Worm (Caenorhabditis elegans): ENCODE results near the gene C23G10.2.

The C23G10.2 gene

ce11 chrIII:6170038-6170437 is 37.8 kb upstream of the C23G10.2 start (continued):
- TF ChIP-seq unc-62 (GFP tag; optimal IDR thresholded peaks at IDR 0.05 in 1 of 2) (peak in 1 of 2 experiments; percentile 64), unc-62 (tag; optimal IDR thresholded peaks at IDR 0.05) (no peak), aly-2 (tag; optimal IDR thresholded peaks at IDR 0.05) (no peak), lin-39 (tag; optimal IDR thresholded peaks at IDR 0.05) (no peak), hif-1 (tag; optimal IDR thresholded peaks at IDR 0.05) (peak in 1 of 2 experiments; percentile 95), lin-1 (GFP tag; IDR thresholded peaks at IDR 0.05) (no peak), rbr-2 (tag; optimal IDR thresholded peaks at IDR 0.05) (peak; percentile 19), nhr-25 (tag; optimal IDR thresholded peaks at IDR 0.05; ENCODE audit: borderline replicate concordance, insufficient read depth) (no peak), lim-7 (GFP tag; IDR thresholded peaks at IDR 0.05) (no peak), sdz-12 (GFP tag; optimal IDR thresholded peaks at IDR 0.05) (no peak), dpl-1 (GFP tag; optimal IDR thresholded peaks at IDR 0.05) (peak; percentile 35), nhr-48 (tag; optimal IDR thresholded peaks at IDR 0.05) (peak; percentile 22), fkh-10 (GFP tag; optimal IDR thresholded peaks at IDR 0.05) (no peak), nhr-10 (tag; optimal IDR thresholded peaks at IDR 0.05) (no peak), spr-3 (GFP tag; optimal IDR thresholded peaks at IDR 0.05) (no peak), ZK546.5 (tag; optimal IDR thresholded peaks at IDR 0.05) (no peak), mxl-2 (GFP tag; conservative IDR thresholded peaks at IDR 0.05) (no peak), lin-15B (tag; optimal IDR thresholded peaks at IDR 0.05) (no peak), mdt-29 (GFP tag; IDR thresholded peaks at IDR 0.05) (peak; percentile 62), ztf-11 (tag; optimal IDR thresholded peaks at IDR 0.05) (no peak), R02D3.7 (tag; optimal IDR thresholded peaks at IDR 0.05) (no peak), snpc-1.2 (GFP tag; IDR thresholded peaks at IDR 0.05) (no peak), D1046.2 (GFP tag; IDR thresholded peaks at IDR 0.05) (no peak), T20F7.1 (GFP tag; optimal IDR thresholded peaks at IDR 0.05) (peak; percentile 8), lin-29 (GFP tag; IDR thresholded peaks at IDR 0.05) (no peak), zip-11 (GFP tag; IDR thresholded peaks at IDR 0.05) (no peak), lir-3 (tag; optimal IDR thresholded peaks at IDR 0.05) (no peak), ceh-32 (tag; optimal IDR thresholded peaks at IDR 0.05; ENCODE audit: poor library complexity) (no peak), tra-1 (GFP tag; IDR thresholded peaks at IDR 0.05) (no peak), F37D6.2 (tag; optimal IDR thresholded peaks at IDR 0.05) (no peak), mep-1 (tag; optimal IDR thresholded peaks at IDR 0.05) (peak; percentile 62), arid-1 (GFP tag; conservative IDR thresholded peaks at IDR 0.05) (no peak), duxl-1 (tag; optimal IDR thresholded peaks at IDR 0.05; ENCODE audit: poor library complexity) (no peak), Y48G9A.11 (GFP tag; IDR thresholded peaks at IDR 0.05) (no peak), nhr-77 (tag; optimal IDR thresholded peaks at IDR 0.05) (no peak), ces-1 (GFP tag; optimal IDR thresholded peaks at IDR 0.05) (no peak), hlh-30 (tag; optimal IDR thresholded peaks at IDR 0.05; ENCODE audit: insufficient read depth) (peak; percentile 26), pha-4 (GFP tag; IDR thresholded peaks at IDR 0.05) (no peak; the same call in 1 of the 2 replicates), pha-4 (tag; optimal IDR thresholded peaks at IDR 0.05) (no peak), daf-16 (GFP tag; optimal IDR thresholded peaks at IDR 0.05) (peak in 1 of 2 experiments; percentile 76), daf-16 (tag; optimal IDR thresholded peaks at IDR 0.05) (peak; percentile 19), nhr-237 (tag; optimal IDR thresholded peaks at IDR 0.05) (no peak), Y5F2A.4 (GFP tag; optimal IDR thresholded peaks at IDR 0.05) (no peak), vab-7 (GFP tag; IDR thresholded peaks at IDR 0.05) (no peak), ceh-62 (tag; optimal IDR thresholded peaks at IDR 0.05) (no peak), dmd-6 (GFP tag; IDR thresholded peaks at IDR 0.05) (no peak), mes-2 (tag; optimal IDR thresholded peaks at IDR 0.05; ENCODE audit: poor library complexity, severe bottlenecking) (no peak), ztf-7 (tag; optimal IDR thresholded peaks at IDR 0.05) (no peak), unc-39 (tag; optimal IDR thresholded peaks at IDR 0.05) (no peak), fos-1 (tag; optimal IDR thresholded peaks at IDR 0.05) (no peak), zfp-2 (tag; optimal IDR thresholded peaks at IDR 0.05) (no peak), dmd-9 (GFP tag; IDR thresholded peaks at IDR 0.05) (no peak), nhr-6 (tag; optimal IDR thresholded peaks at IDR 0.05) (no peak)
